Worm (Caenorhabditis elegans) whole organism, L4 larva: Measurements from ENCODE around the gene msp-142.

ENCODE experiments used
- ceh-32 ChIP-seq: sonication (generic microtip); optimal IDR thresholded peaks from 2 replicates; lab custom pipeline; 2016; ENCODE audit warnings: mild to moderate bottlenecking, missing genetic modification characterization, missing compliant biosample characterization; ENCODE audit not compliant: poor library complexity
- hlh-30 ChIP-seq: sonication (generic microtip); optimal IDR thresholded peaks from 2 replicates; lab custom pipeline; 2017; ENCODE audit warnings: antibody characterized with exemption, mild to moderate bottlenecking, missing genetic modification characterization, missing compliant biosample characterization; ENCODE audit not compliant: insufficient read depth
- mep-1 ChIP-seq: fragments of 150-350 bp; sonication (generic microtip); optimal IDR thresholded peaks from 3 replicates; lab custom pipeline; 2014; ENCODE audit warnings: missing biosample characterization, missing genetic modification characterization
- nhr-11 ChIP-seq: fragments of 150-350 bp; optimal IDR thresholded peaks from 2 replicates; lab custom pipeline; 2014; ENCODE audit warnings: missing biosample characterization, missing genetic modification characterization
- pha-4 ChIP-seq, 2 experiments: fragments of 150-350 bp in 1 of 2; fragments of 200-800 bp in 1 of 2; sonication (Bioruptor generic) in 1 of 2; IDR thresholded peaks in 1 of 2; optimal IDR thresholded peaks in 1 of 2; 2 replicates each; pipeline versions ENCODE4 v1.3.6 to Lab custom; 2014 to 2022; ENCODE audit warnings: missing genetic modification characterization in 2 of 2, missing genetic modification reagents in 2 of 2, missing biosample characterization in 1 of 2, missing compliant biosample characterization in 1 of 2
- pqm-1 ChIP-seq: sonication (generic microtip); optimal IDR thresholded peaks from 2 replicates; lab custom pipeline; 2017; ENCODE audit warnings: missing biosample characterization, missing genetic modification characterization
- spr-3 ChIP-seq: fragments of 200-800 bp; sonication (Bioruptor generic); optimal IDR thresholded peaks from 2 replicates; lab custom pipeline; 2018; ENCODE audit warnings: mild to moderate bottlenecking, missing genetic modification characterization, missing compliant biosample characterization
- unc-39 ChIP-seq: sonication (generic microtip); optimal IDR thresholded peaks from 2 replicates; lab custom pipeline; 2017; ENCODE audit warnings: missing biosample characterization, missing genetic modification characterization
- zag-1 ChIP-seq: fragments of 150-350 bp; optimal IDR thresholded peaks from 2 replicates; lab custom pipeline; 2014; ENCODE audit warnings: missing biosample characterization, missing genetic modification characterization
- zfp-2 ChIP-seq: sonication (generic microtip); optimal IDR thresholded peaks from 2 replicates; lab custom pipeline; 2016; ENCODE audit warnings: mild to moderate bottlenecking, missing genetic modification characterization, missing compliant biosample characterization

DNA sequence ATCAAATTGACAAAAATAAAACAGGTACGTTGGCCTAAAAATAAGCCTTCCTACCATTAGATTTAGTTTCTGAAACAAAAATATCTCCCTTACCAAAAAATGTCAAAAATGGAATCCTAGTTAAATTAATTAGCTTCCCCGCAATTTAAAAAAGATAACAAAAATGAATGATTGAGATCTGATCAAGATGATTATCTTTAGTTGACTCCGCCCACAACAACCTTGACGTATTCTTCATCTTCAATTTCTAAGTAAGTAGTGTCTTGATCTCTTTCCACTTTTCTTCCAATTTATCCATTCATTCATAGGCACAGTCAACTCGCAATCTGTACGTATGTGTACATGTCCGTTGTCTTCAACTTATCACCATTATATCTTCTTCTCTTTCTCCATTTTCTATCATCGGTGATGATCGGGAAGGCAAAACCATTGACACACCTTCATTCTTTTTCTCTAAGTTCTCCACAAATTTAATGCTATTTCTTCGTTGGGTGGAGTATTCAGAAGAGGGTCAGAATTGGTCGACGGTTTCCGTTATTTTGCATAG, 29.4 kb upstream of the msp-142 start:
- TF ChIP-seq mep-1 (tag; lab: Kevin White, UChicago) = no peak
- no peak for TF ChIP-seq zag-1
- TF ChIP-seq zfp-2 (tag; lab: Kevin White, UChicago) = no peak
- TF ChIP-seq pha-4 (GFP tag; IDR thresholded peaks at IDR 0.05; lab: Robert Waterston, UW) = no peak
- no peak for TF ChIP-seq pha-4 (tag; optimal IDR thresholded peaks at IDR 0.05; lab: Kevin White, UChicago)
- TF ChIP-seq nhr-11 (tag; lab: Kevin White, UChicago) = no peak
- TF ChIP-seq ceh-32 (tag; lab: Kevin White, UChicago) = no peak
- no peak for TF ChIP-seq hlh-30 (tag; lab: Kevin White, UChicago)
- TF ChIP-seq spr-3 = no peak
- TF ChIP-seq unc-39 (tag; lab: Kevin White, UChicago) = no peak
- TF ChIP-seq pqm-1 = no peak
